Worm (Caenorhabditis elegans): Measurements from ENCODE around the gene Y102A11A.3.

Y102A11A.3 gene

DNA sequence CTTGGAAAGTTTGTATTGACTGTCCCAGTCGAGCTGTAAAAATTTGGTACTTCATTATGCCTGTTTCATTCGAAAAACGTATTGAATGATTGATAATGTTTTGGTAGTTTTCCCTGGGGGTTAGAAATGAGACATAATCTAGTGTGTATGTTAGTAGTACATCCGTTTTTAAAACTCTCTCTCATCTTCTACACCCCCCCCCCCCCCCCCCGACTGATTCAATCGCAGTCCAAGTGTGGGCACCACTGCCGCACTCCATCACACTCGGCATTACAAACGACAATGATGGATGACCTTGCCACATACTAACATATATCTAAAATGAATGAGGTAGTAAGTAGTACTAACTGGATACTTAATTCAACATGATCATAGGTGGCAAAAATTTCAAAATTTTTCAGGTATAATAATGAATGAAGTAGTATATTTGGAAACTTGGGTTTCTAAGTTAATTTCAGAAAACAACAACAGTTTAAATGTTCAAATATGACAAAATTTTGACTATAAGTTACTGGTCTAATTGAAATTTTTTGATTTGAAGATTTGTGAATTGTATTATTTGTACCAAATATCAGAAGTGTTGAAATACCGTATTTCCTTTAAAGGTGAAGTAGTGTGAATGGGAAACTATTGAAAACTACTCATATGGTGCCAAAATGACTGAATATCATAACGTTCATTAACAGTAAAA lies 22.6 kb downstream of the Y102A11A.3 start:
- no peak for TF ChIP-seq ztf-11 (tag; optimal IDR thresholded peaks at IDR 0.05)
- TF ChIP-seq elt-1 (tag; optimal IDR thresholded peaks at IDR 0.05) = peak; percentile 33

DNA sequence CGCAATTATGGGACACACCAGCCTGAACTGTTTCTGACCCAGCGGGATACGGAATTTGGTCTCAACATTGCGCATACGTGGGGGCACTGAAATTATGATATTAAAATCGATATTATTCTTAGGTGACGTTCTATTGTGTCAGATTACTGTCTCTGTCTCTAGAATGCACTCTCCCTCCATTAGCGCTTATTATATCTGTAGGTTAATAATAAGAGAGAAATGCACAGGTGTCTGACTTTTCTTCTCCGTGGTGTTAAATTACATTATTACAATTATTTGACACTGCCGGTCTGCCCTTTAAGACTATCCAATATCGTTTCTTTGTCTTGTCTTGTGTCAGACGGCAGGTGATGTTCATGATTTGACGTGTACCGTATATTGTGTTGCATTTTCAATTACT lies 23.7 kb downstream of the Y102A11A.3 start:
- TF ChIP-seq nhr-28 (tag; optimal IDR thresholded peaks at IDR 0.05) = no peak
- TF ChIP-seq unc-39 (tag; optimal IDR thresholded peaks at IDR 0.05) = no peak

DNA sequence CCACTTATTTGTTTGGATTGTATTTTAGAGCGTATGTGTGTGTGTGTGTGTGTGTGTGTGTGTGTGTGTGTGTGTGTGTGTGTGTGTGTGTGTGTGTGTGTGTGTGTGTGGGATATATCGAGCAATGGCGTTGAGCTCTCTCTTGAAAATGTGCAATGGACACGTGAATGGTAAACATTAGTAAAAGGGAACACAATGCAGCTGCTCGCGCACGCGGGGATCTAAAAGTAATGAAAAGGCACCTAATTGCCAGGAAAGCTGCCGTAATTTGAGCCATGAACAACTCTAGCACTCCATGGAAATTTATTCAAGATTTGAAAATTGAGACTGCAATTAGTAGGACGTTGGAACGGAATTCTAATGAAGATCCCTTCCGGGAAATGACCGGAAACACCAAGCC lies 24.3 kb downstream of the Y102A11A.3 start:
- TF ChIP-seq ceh-28 (tag; optimal IDR thresholded peaks at IDR 0.05) (no peak), pha-4 (tag; optimal IDR thresholded peaks at IDR 0.05) (peak; percentile 50)

DNA sequence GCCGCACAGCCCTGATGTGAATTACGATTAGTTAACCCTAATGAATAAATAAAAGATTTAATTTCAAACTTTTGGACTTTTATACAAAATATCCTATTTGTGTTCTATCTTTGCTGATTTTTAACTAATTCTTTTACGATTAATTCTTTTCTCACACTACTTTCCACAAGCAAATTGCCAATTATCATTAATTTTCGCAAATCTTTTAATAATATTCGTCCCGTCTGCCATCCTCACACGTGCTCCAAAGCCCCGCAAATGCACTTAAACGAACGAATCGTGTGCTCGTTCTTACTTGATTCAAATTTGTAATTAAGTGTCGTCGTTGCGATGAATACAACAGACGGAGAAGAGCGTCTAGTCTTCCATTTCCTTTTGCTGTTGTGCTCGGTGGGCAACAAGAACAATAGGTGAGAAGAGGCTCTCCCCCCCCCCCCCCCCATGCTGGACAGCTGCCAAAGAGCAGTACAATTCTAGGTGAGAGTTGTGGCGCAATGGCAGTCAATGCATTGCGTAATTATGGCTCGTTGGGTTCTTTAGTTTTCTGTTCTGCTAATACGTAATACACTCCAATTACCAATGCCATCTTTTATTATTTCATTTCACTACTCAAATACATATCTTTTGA lies 25.7 kb downstream of the Y102A11A.3 start:
- TF ChIP-seq skn-1 (tag; optimal IDR thresholded peaks at IDR 0.05) = no peak

DNA sequence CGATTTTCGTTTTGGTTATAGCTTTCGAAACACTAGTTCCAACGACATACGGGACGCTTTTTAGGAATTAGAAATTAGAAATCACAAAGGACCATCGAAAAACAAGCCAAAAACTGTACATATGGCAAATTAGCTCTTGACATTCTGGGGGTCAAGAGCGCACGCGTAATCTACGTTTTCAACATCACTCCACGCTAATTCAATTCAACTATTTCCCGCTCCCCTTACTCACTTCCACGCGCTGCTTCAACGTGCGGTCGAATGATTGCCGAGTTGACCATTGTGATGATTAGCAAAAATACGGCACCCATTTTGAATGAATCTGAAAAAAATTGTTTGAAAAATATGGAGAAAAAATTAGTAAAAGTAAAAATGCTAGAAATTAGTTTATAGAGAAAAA lies 26.7 kb downstream of the Y102A11A.3 start:
- TF ChIP-seq mml-1 (tag; optimal IDR thresholded peaks at IDR 0.05) (no peak), fkh-2 (tag; optimal IDR thresholded peaks at IDR 0.05) (no peak), fos-1 (tag; optimal IDR thresholded peaks at IDR 0.05) (no peak), ama-1 (optimal IDR thresholded peaks at IDR 0.05) (no peak), ztf-4 (tag; optimal IDR thresholded peaks at IDR 0.05) (no peak), aly-2 (tag; optimal IDR thresholded peaks at IDR 0.05) (no peak), snpc-4 (tag; optimal IDR thresholded peaks at IDR 0.05) (no peak), hmg-11 (tag; optimal IDR thresholded peaks at IDR 0.05) (no peak), ceh-28 (tag; optimal IDR thresholded peaks at IDR 0.05) (no peak), R02D3.7 (tag; optimal IDR thresholded peaks at IDR 0.05) (no peak)

DNA sequence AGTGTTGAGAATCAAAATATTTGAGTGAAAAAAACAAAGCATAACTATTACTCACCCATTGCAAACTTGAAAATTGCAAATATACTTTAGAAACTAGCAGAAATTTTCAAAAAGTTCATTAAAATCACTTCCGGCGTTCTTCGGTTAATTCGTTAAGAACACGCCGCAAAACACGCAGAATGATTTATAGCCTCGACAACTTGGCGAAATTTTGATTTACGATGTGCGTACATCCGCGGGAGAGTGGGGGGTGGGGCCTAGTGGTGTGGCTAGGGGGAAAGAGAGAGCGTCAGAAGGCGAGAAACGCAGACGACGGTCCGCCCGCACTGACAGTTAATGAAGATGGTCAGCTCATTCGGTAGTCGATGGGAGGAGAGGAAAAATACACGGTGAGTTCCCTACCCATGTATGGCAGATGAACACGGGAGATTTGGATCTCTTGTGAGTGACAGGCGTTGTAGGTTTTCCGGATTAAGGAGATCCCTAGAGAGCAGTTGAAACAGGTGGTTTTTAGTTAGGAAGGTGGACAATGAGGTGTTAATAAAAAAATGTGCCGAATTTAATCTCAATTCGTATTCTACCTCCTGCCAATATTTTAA lies 27.3 kb downstream of the Y102A11A.3 start, which contains the start of gene igcm-4:
Gene igcm-4 (minus strand): TSS at position 237 of the 599 bp plus-strand sequence.
- TF ChIP-seq lsy-12 (tag; optimal IDR thresholded peaks at IDR 0.05) (no peak), lin-39 (tag; optimal IDR thresholded peaks at IDR 0.05) (peak; percentile 14)

DNA sequence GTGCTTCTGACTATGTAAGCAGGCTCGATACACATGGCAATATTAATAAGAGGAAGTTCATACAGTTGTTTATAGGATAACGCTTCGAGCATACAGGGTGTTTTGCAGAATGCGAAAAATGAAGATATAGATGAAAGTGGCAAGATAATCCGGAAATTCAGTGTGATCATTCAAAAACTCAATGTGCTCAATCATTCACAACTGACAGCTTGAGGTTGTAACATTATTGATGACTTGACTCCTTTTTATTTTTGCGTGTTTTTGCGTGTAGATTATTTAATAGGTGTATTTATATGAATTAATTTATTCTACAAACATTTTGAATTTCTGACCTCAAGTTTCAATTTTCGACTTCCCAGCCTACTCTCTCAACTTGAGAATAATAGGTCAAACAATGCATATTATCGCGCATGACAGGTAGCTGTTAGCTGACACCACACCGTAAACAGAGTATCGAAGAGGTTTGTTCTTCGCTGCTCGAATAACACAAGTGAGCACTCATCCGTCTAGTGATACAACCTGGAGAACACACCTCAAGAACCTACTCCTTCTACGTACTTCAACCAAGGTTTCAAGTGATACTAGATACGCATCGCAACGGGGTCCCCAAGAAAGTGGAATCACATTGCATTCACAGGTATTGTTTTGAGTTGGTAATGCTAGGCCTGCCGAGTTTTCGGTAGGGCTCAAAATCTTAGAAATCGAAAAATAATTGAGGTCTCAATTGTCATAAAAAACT lies 28.4 kb downstream of the Y102A11A.3 start:
- TF ChIP-seq tbx-2 (tag; optimal IDR thresholded peaks at IDR 0.05) = no peak
- TF ChIP-seq nhr-76 (tag; optimal IDR thresholded peaks at IDR 0.05) = no peak
- TF ChIP-seq pha-4 (tag; optimal IDR thresholded peaks at IDR 0.05) = no peak
- no peak for TF ChIP-seq nhr-77 (tag; optimal IDR thresholded peaks at IDR 0.05)
- no peak for TF ChIP-seq pqm-1 (tag; optimal IDR thresholded peaks at IDR 0.05)
- no peak for TF ChIP-seq skn-1 (tag; optimal IDR thresholded peaks at IDR 0.05)
- no peak for TF ChIP-seq nhr-23 (tag; optimal IDR thresholded peaks at IDR 0.05)
- TF ChIP-seq lin-39 (tag; optimal IDR thresholded peaks at IDR 0.05) = no peak
- TF ChIP-seq snpc-4 (tag; optimal IDR thresholded peaks at IDR 0.05) = no peak
- no peak for TF ChIP-seq egl-5 (tag; optimal IDR thresholded peaks at IDR 0.05)
- TF ChIP-seq ceh-16 (tag; optimal IDR thresholded peaks at IDR 0.05) = no peak
- TF ChIP-seq sea-2 (GFP tag; optimal IDR thresholded peaks at IDR 0.05) = no peak
- TF ChIP-seq mml-1 (tag; optimal IDR thresholded peaks at IDR 0.05) = no peak
- no peak for TF ChIP-seq ceh-82 (tag; optimal IDR thresholded peaks at IDR 0.05)
- TF ChIP-seq R02D3.7 (tag; optimal IDR thresholded peaks at IDR 0.05) = no peak
- TF ChIP-seq nfya-1 (tag; optimal IDR thresholded peaks at IDR 0.05; ENCODE audit: insufficient read depth) = no peak
- TF ChIP-seq ztf-4 (tag; optimal IDR thresholded peaks at IDR 0.05) = no peak
- no peak for TF ChIP-seq unc-62 (GFP tag; optimal IDR thresholded peaks at IDR 0.05)

Data from whole organism, L3 larva.